Worm (Caenorhabditis elegans) whole organism, L4 larva: ENCODE measurements around the gene seld-1.
"Not testable (repeated sequence)": the region's sequence is repeated elsewhere in the genome, so short reads cannot be mapped to it uniquely, and the experiment has no call there.

Experiments
- jun-1 ChIP-seq: fragments of 150-350 bp; optimal IDR thresholded peaks from 2 replicates; lab custom pipeline; 2014; ENCODE audit warnings: missing biosample characterization, missing genetic modification reagents, missing genetic modification characterization
- lin-39 ChIP-seq: fragments of 150-350 bp; optimal IDR thresholded peaks from 2 replicates; lab custom pipeline; 2014; ENCODE audit warnings: missing biosample characterization, missing genetic modification reagents, missing genetic modification characterization
- madf-9 ChIP-seq: fragments of 200-800 bp; sonication (Bioruptor generic); conservative IDR thresholded peaks from 2 replicates; pipeline ENCODE4 v1.3.6; 2022; ENCODE audit warnings: missing genetic modification reagents, missing genetic modification characterization, missing compliant biosample characterization
- mep-1 ChIP-seq: fragments of 150-350 bp; sonication (generic microtip); optimal IDR thresholded peaks from 3 replicates; lab custom pipeline; 2014; ENCODE audit warnings: missing biosample characterization, missing genetic modification characterization
- nhr-237 ChIP-seq: sonication (generic microtip); optimal IDR thresholded peaks from 2 replicates; lab custom pipeline; 2017; ENCODE audit warnings: missing biosample characterization, missing genetic modification characterization
- tag-97 ChIP-seq: fragments of 200-800 bp; sonication (Bioruptor generic); IDR thresholded peaks from 2 replicates; pipeline ENCODE4 v1.3.6; 2022; ENCODE audit warnings: missing genetic modification characterization, missing compliant biosample characterization

DNA sequence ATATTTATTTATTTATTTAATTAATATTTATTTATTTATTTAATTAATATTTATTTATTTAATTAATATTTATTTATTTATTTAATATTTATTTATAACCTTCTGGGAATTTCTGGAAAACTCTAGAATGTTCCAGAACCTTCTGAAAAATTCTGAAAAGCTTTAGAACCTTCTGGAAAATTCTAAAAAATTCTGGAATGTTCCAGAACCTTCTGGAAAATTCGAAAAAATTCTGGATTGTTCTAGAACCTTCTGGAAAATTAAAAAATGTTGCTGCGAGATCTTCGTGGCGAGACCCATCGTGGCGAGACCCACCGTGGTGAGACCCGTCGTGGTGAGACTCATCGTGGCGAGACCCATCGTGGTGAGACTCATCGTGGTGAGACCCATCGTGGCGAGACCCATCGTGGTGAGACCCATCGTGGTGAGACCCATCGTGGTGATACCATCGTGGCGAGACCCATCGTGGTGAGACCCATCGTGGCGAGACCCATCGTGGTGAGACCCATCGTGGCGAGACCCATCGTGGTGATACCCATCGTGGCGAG, 43.0 kb upstream of the seld-1 start:
- TF ChIP-seq mep-1; jun-1 (tag; lab: Kevin White, UChicago); nhr-237 (tag; lab: Kevin White, UChicago); madf-9; lin-39 (tag; lab: Kevin White, UChicago); tag-97 (GFP tag; lab: Robert Waterston, UW): not testable (repeated sequence)
